Fruit fly (Drosophila melanogaster) whole organism, adult: ENCODE data around the gene SPE.

Experiments used
- CG12768 ChIP-seq: fragments of 200-800 bp; sonication (Bioruptor generic); optimal IDR thresholded peaks from 2 replicates; lab custom pipeline; 2017; ENCODE audit warnings: missing biosample characterization, missing genetic modification characterization, mild to moderate bottlenecking, moderate library complexity, missing genetic modification reagents
- CG33017 ChIP-seq: fragments of 200-800 bp; sonication (Bioruptor generic); optimal IDR thresholded peaks from 2 replicates; lab custom pipeline; 2018; ENCODE audit warnings: missing biosample characterization, mild to moderate bottlenecking, missing genetic modification characterization, moderate library complexity
- CG5204 ChIP-seq: fragments of 200-800 bp; sonication (Bioruptor generic); optimal IDR thresholded peaks from 2 replicates; lab custom pipeline; 2016; ENCODE audit warnings: missing biosample characterization, missing genetic modification characterization
- Clk ChIP-seq: fragments of 200-800 bp; sonication (Bioruptor generic); optimal IDR thresholded peaks from 2 replicates; lab custom pipeline; 2017; ENCODE audit warnings: missing biosample characterization, missing genetic modification characterization
- Crg-1 ChIP-seq: fragments of 200-800 bp; sonication (Bioruptor generic); optimal IDR thresholded peaks from 2 replicates; lab custom pipeline; 2016; ENCODE audit warnings: missing biosample characterization, missing genetic modification characterization
- Hr96 ChIP-seq: fragments of 200-800 bp; sonication (Bioruptor generic); optimal IDR thresholded peaks from 2 replicates; lab custom pipeline; 2016; ENCODE audit warnings: missing biosample characterization, missing genetic modification characterization
- Mnt ChIP-seq: fragments of 200-800 bp; sonication (Bioruptor generic); optimal IDR thresholded peaks from 2 replicates; lab custom pipeline; 2016; ENCODE audit warnings: missing biosample characterization, mild to moderate bottlenecking, missing genetic modification characterization
- bab1 ChIP-seq: fragments of 200-800 bp; sonication (Bioruptor generic); optimal IDR thresholded peaks from 3 replicates; lab custom pipeline; 2019; ENCODE audit warnings: missing biosample characterization, mild to moderate bottlenecking, missing genetic modification characterization, moderate library complexity
- cic ChIP-seq: fragments of 200-800 bp; sonication (Bioruptor generic); optimal IDR thresholded peaks from 2 replicates; lab custom pipeline; 2017; ENCODE audit warnings: missing biosample characterization, mild to moderate bottlenecking, missing genetic modification characterization, moderate library complexity
- kay ChIP-seq: fragments of 200-800 bp; sonication (Bioruptor generic); peaks from one replicate; lab custom pipeline; 2016; ENCODE audit warnings: missing biosample characterization, missing genetic modification characterization, borderline replicate concordance
- pad ChIP-seq: fragments of 200-800 bp; sonication (Bioruptor generic); optimal IDR thresholded peaks from 3 replicates; lab custom pipeline; 2017; ENCODE audit warnings: missing biosample characterization, missing genetic modification characterization, mild to moderate bottlenecking, moderate library complexity, missing genetic modification reagents
- toe ChIP-seq: fragments of 200-800 bp; sonication (Bioruptor generic); optimal IDR thresholded peaks from 2 replicates; lab custom pipeline; 2016; ENCODE audit warnings: missing biosample characterization, missing genetic modification characterization

DNA sequence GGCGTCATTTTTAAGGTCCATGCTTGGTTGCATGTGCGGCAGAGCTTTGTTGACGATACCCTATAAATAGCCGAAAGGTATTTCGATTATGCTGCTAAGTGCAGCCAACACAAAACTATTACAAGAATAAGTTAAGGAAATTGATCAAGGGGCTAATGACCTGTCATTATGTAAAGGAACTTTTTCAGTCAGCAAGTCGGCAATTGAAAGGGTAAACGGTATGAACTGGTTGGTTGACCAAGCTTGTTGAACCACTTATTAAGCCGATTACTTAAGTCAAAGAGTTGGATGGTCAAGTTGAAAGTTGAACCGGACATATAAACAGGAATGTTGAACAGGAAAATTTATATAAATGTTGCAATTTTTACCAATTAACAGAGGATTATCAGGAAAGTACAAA lies 13.0 kb upstream of the SPE start:
- TF ChIP-seq Crg-1 (no peak), CG12768 (GFP tag; lab: Kevin White, UChicago) (no peak), CG33017 (tag; lab: Kevin White, UChicago) (no peak), toe (GFP tag; lab: Kevin White, UChicago) (no peak), Hr96 (GFP tag; lab: Kevin White, UChicago) (no peak), CG5204 (GFP tag; lab: Kevin White, UChicago) (no peak), Clk (GFP tag; lab: Kevin White, UChicago) (no peak), Mnt (GFP tag; lab: Kevin White, UChicago) (no peak), cic (GFP tag; lab: Kevin White, UChicago) (no peak), pad (GFP tag; lab: Kevin White, UChicago) (no peak), bab1 (GFP tag; lab: Kevin White, UChicago) (no peak), kay (no peak)
